Worm (Caenorhabditis elegans) whole organism, L1 larva: ENCODE measurements around the gene gap-2.
A peak's percentile ranks its signal among the peaks of the same experiment; 100 is the strongest.

Experiments used
- C34B4.2 ChIP-seq: sonication (generic microtip); optimal IDR thresholded peaks from 2 replicates; lab custom pipeline; 2017; ENCODE audit warnings: mild to moderate bottlenecking, missing genetic modification characterization, missing compliant biosample characterization
- Y116A8C.19 ChIP-seq: sonication (generic microtip); optimal IDR thresholded peaks from 2 replicates; lab custom pipeline; 2016; ENCODE audit warnings: missing compliant biosample characterization, missing genetic modification characterization, borderline replicate concordance
- aha-1 ChIP-seq: fragments of 150-350 bp; optimal IDR thresholded peaks from 2 replicates; lab custom pipeline; 2014; ENCODE audit warnings: missing biosample characterization, missing genetic modification characterization
- alr-1 ChIP-seq: fragments of 200-800 bp; sonication (Bioruptor generic); optimal IDR thresholded peaks from 2 replicates; lab custom pipeline; 2018; ENCODE audit warnings: borderline replicate concordance, mild to moderate bottlenecking, missing genetic modification characterization, missing compliant biosample characterization
- ama-1 ChIP-seq: fragments of 150-350 bp; optimal IDR thresholded peaks from 2 replicates; lab custom pipeline; 2014
- blmp-1 ChIP-seq: fragments of 150-350 bp; optimal IDR thresholded peaks from 2 replicates; lab custom pipeline; 2014; ENCODE audit warnings: missing biosample characterization, missing genetic modification characterization
- ceh-63 ChIP-seq: fragments of 200-800 bp; sonication (Bioruptor generic); optimal IDR thresholded peaks from 2 replicates; lab custom pipeline; 2018; ENCODE audit warnings: mild to moderate bottlenecking, missing genetic modification characterization, missing compliant biosample characterization
- ceh-8 ChIP-seq: fragments of 200-800 bp; sonication (Bioruptor generic); optimal IDR thresholded peaks from 2 replicates; lab custom pipeline; 2018; ENCODE audit warnings: mild to moderate bottlenecking, missing genetic modification characterization, moderate library complexity, missing compliant biosample characterization
- dsc-1 ChIP-seq: sonication (generic microtip); optimal IDR thresholded peaks from 2 replicates; lab custom pipeline; 2016; ENCODE audit warnings: mild to moderate bottlenecking, missing genetic modification characterization, missing compliant biosample characterization
- efl-1 ChIP-seq, 4 experiments: fragments of 150-350 bp; optimal IDR thresholded peaks in 3 of 4; peaks in 1 of 4; 1 replicate in 1 of 4; 2 replicates in 3 of 4; lab custom pipeline; 2014; ENCODE audit warnings: missing biosample characterization in 2 of 4, missing genetic modification characterization in 2 of 4, missing genetic modification reagents in 2 of 4
- elt-3 ChIP-seq, 6 experiments: fragments of 150-350 bp in 1 of 6; sonication (generic microtip); optimal IDR thresholded peaks; 2 replicates each; lab custom pipeline; 2017 to 2018; ENCODE audit warnings: missing biosample characterization in 6 of 6, missing genetic modification characterization in 6 of 6, inconsistent platforms in 1 of 6
- fkh-10 ChIP-seq: sonication (generic microtip); optimal IDR thresholded peaks from 2 replicates; lab custom pipeline; 2017; ENCODE audit warnings: missing biosample characterization, missing genetic modification reagents, missing genetic modification characterization
- fos-1 ChIP-seq: fragments of 150-350 bp; optimal IDR thresholded peaks from 2 replicates; lab custom pipeline; 2014; ENCODE audit warnings: missing biosample characterization, missing genetic modification characterization
- grh-1 ChIP-seq: fragments of 200-800 bp; sonication (Bioruptor generic); IDR thresholded peaks from 2 replicates; pipeline ENCODE4 v1.3.6; 2022; ENCODE audit warnings: missing genetic modification reagents, missing genetic modification characterization, missing compliant biosample characterization
- irx-1 ChIP-seq: sonication (generic microtip); optimal IDR thresholded peaks from 2 replicates; lab custom pipeline; 2016; ENCODE audit warnings: missing genetic modification characterization, missing compliant biosample characterization
- jun-1 ChIP-seq: fragments of 150-350 bp; optimal IDR thresholded peaks from 2 replicates; lab custom pipeline; 2014; ENCODE audit warnings: missing biosample characterization, missing genetic modification reagents, missing genetic modification characterization
- lin-14 ChIP-seq: fragments of 200-800 bp; sonication (Bioruptor generic); optimal IDR thresholded peaks from 2 replicates; lab custom pipeline; 2018; ENCODE audit warnings: mild to moderate bottlenecking, missing genetic modification characterization, moderate library complexity, missing compliant biosample characterization
- lin-35 ChIP-seq, 2 experiments: fragments of 150-350 bp; optimal IDR thresholded peaks; 2 replicates each; lab custom pipeline; 2014; ENCODE audit warnings: missing biosample characterization in 2 of 2, missing genetic modification characterization in 2 of 2, missing genetic modification reagents in 2 of 2
- lin-39 ChIP-seq: fragments of 150-350 bp; optimal IDR thresholded peaks from 2 replicates; lab custom pipeline; 2014; ENCODE audit warnings: missing biosample characterization, missing genetic modification reagents, missing genetic modification characterization
- mdl-1 ChIP-seq, 2 experiments: fragments of 150-350 bp; optimal IDR thresholded peaks; 2 replicates each; lab custom pipeline; 2014 to 2017; ENCODE audit warnings: missing biosample characterization in 2 of 2, missing genetic modification characterization in 2 of 2, inconsistent platforms in 1 of 2
- mep-1 ChIP-seq: fragments of 150-350 bp; optimal IDR thresholded peaks from 2 replicates; lab custom pipeline; 2014; ENCODE audit warnings: missing biosample characterization, missing genetic modification characterization
- nhr-11 ChIP-seq: fragments of 150-350 bp; optimal IDR thresholded peaks from 2 replicates; lab custom pipeline; 2014; ENCODE audit warnings: missing biosample characterization, missing genetic modification characterization
- nhr-20 ChIP-seq: sonication (generic microtip); optimal IDR thresholded peaks from 2 replicates; lab custom pipeline; 2016; ENCODE audit warnings: mild to moderate bottlenecking, missing genetic modification characterization, missing compliant biosample characterization
- nhr-237 ChIP-seq: fragments of 150-350 bp; optimal IDR thresholded peaks from 2 replicates; lab custom pipeline; 2014; ENCODE audit warnings: missing biosample characterization, missing genetic modification characterization
- nhr-47 ChIP-seq: sonication (generic microtip); optimal IDR thresholded peaks from 2 replicates; lab custom pipeline; 2016; ENCODE audit warnings: mild to moderate bottlenecking, missing genetic modification characterization, moderate library complexity, missing compliant biosample characterization
- nhr-71 ChIP-seq: sonication (generic microtip); optimal IDR thresholded peaks from 2 replicates; lab custom pipeline; 2016; ENCODE audit warnings: mild to moderate bottlenecking, missing genetic modification characterization, moderate library complexity, missing compliant biosample characterization
- nhr-85 ChIP-seq: sonication (generic microtip); peaks from one replicate; lab custom pipeline; 2016; ENCODE audit warnings: missing genetic modification characterization, inconsistent platforms, missing compliant biosample characterization
- nhr-90 ChIP-seq: sonication (generic microtip); optimal IDR thresholded peaks from 2 replicates; lab custom pipeline; 2016; ENCODE audit warnings: mild to moderate bottlenecking, missing genetic modification characterization, missing compliant biosample characterization; ENCODE audit not compliant: poor library complexity
- pag-3 ChIP-seq: sonication (generic microtip); optimal IDR thresholded peaks from 2 replicates; lab custom pipeline; 2017; ENCODE audit warnings: missing genetic modification characterization, mild to moderate bottlenecking, missing compliant biosample characterization, antibody characterized with exemption, borderline replicate concordance; ENCODE audit not compliant: insufficient read depth
- skn-1 ChIP-seq: fragments of 150-350 bp; optimal IDR thresholded peaks from 2 replicates; lab custom pipeline; 2014; ENCODE audit warnings: missing biosample characterization, missing genetic modification characterization
- snu-23 ChIP-seq: sonication (generic microtip); optimal IDR thresholded peaks from 2 replicates; lab custom pipeline; 2016; ENCODE audit warnings: missing genetic modification characterization, missing compliant biosample characterization
- sptf-1 ChIP-seq: fragments of 150-350 bp; optimal IDR thresholded peaks from 2 replicates; lab custom pipeline; 2014; ENCODE audit warnings: missing biosample characterization, missing genetic modification characterization
- tbx-2 ChIP-seq: sonication (generic microtip); optimal IDR thresholded peaks from 2 replicates; lab custom pipeline; 2016; ENCODE audit warnings: missing genetic modification characterization, missing compliant biosample characterization
- tlp-1 ChIP-seq: fragments of 150-350 bp; optimal IDR thresholded peaks from 2 replicates; lab custom pipeline; 2014; ENCODE audit warnings: missing biosample characterization, missing genetic modification characterization
- unc-62 ChIP-seq: fragments of 150-350 bp; optimal IDR thresholded peaks from 2 replicates; lab custom pipeline; 2014; ENCODE audit warnings: missing biosample characterization, missing genetic modification reagents, missing genetic modification characterization
- xbp-1 ChIP-seq: sonication (generic microtip); optimal IDR thresholded peaks from 2 replicates; lab custom pipeline; 2016; ENCODE audit warnings: missing genetic modification characterization, missing compliant biosample characterization
- zip-4 ChIP-seq: fragments of 200-800 bp; sonication (Bioruptor generic); optimal IDR thresholded peaks from 2 replicates; lab custom pipeline; 2018; ENCODE audit warnings: mild to moderate bottlenecking, missing genetic modification characterization, moderate library complexity, missing compliant biosample characterization
- ztf-11 ChIP-seq, 2 experiments: sonication (generic microtip); optimal IDR thresholded peaks; 2 replicates each; lab custom pipeline; 2016 to 2017; ENCODE audit warnings: missing genetic modification characterization in 2 of 2, missing biosample characterization in 1 of 2, missing compliant biosample characterization in 1 of 2
- ztf-4 ChIP-seq: fragments of 150-350 bp; optimal IDR thresholded peaks from 2 replicates; lab custom pipeline; 2014; ENCODE audit warnings: missing biosample characterization, missing genetic modification characterization

gap-2 gene

ce11 chrX:9523118-9523517 is 50.8 kb downstream of the gap-2 start, which contains the start of gene C07B5.3:
TSS of gene C07B5.3 (minus strand) at chrX:9523218.
- no peak for TF ChIP-seq ceh-8 (GFP tag; lab: Kevin White, UChicago)
- no peak for TF ChIP-seq zip-4 (GFP tag; lab: Kevin White, UChicago)
- no peak for TF ChIP-seq dsc-1 (tag; lab: Kevin White, UChicago)
- no peak for TF ChIP-seq fkh-10
- TF ChIP-seq nhr-47 = no peak
- no peak for TF ChIP-seq ama-1 (lab: Kevin White, UChicago)
- no peak for TF ChIP-seq nhr-85
- no peak for TF ChIP-seq xbp-1 (tag; lab: Kevin White, UChicago)

DNA sequence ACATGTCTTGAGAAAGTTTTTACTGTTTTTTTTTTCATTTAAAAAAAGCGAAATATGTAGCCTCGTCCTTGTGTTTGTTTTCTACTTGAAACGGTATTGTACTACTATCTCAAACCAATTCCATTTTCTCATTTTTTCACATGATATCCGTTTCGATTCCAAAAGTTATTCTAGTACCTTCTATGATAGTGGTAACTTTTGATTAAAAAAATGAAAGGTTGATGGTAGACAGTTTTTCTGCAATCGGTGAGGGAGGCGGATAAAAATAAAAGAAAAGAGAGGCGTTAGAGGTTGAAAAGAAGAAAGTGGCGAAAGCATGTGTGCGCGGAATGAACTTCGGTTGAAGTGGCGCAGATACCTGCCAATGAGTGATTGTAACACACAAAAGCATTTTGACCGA is 55.6 kb downstream of the gap-2 start:
- TF ChIP-seq mep-1 (tag; lab: Kevin White, UChicago) (peak; percentile 2), mdl-1 (tag; optimal IDR thresholded peaks at IDR 0.05; lab: Kevin White, UChicago) (peak in 1 of 2 experiments; percentile 5), aha-1 (tag; lab: Kevin White, UChicago) (no peak), lin-14 (peak; percentile 37), irx-1 (tag; lab: Kevin White, UChicago) (peak; percentile 25), blmp-1 (peak; percentile 85), nhr-20 (peak; percentile 63), elt-3 (tag; optimal IDR thresholded peaks at IDR 0.05; lab: Kevin White, UChicago) (peak in 3 of 6 experiments; percentile 24 to 76 (median 51)), nhr-71 (peak; percentile 39), nhr-90 (tag; lab: Kevin White, UChicago) (peak; percentile 26), lin-35 (GFP tag; optimal IDR thresholded peaks at IDR 0.05; lab: Kevin White, UChicago) (peak in 1 of 2 experiments; percentile 38), skn-1 (tag; lab: Kevin White, UChicago) (peak; percentile 10), lin-39 (no peak), snu-23 (GFP tag; lab: Kevin White, UChicago) (peak; percentile 46), nhr-85 (peak; percentile 86), tbx-2 (tag; lab: Kevin White, UChicago) (peak; percentile 4), tlp-1 (tag; lab: Kevin White, UChicago) (no peak), nhr-237 (no peak)

DNA sequence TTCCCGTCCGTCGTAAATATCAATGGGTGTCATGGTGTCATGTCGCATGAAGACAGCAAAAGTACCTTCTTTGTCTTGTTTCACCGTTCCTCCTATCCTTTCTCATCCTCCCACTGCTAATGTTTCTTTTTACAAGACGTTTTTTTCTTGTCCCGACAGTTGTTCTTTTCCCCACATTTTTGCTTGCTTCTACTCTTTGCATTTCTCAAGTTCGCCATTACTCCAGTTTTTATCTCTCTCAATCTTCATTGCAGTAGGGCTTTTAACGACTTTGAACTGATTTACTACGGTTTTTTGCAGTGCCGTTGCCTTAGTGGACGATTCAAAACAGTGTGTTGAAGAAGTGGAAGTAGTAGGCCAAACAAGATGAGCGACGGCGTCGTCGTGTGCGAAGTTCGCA is 57.1 kb downstream of the gap-2 start, which contains the start of gene C07B5.4:
Gene C07B5.4 (plus strand): TSS at position 301 of the 400 bp plus-strand sequence.
- TF ChIP-seq ceh-63 (GFP tag; lab: Kevin White, UChicago) = no peak
- TF ChIP-seq jun-1 (tag; lab: Kevin White, UChicago) = no peak
- no peak for TF ChIP-seq efl-1 (optimal IDR thresholded peaks at IDR 0.05; lab: Kevin White, UChicago)
- TF ChIP-seq efl-1 (GFP tag; optimal IDR thresholded peaks at IDR 0.05 in 1 of 2; lab: Kevin White, UChicago) = no peak
- TF ChIP-seq ztf-4 (tag; lab: Kevin White, UChicago) = no peak
- peak; percentile 38 for TF ChIP-seq nhr-85

DNA sequence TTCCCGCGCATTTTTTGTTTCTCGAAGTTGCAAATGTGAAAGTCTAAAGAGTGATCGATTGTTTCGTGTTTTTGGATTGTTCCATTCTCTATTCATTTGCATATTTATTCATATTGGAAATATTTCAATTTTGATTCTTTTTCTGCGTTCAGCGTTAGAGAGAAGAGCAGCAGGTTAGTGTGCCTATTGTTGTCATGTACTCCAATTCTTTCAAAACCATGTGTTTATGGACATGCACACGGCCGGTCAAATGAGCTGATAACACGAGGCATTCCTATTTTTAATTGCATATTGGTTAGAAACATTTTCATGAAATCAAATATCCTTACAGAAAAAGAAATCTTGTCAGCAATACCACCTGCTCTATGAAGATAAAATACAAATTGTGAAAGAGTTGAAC is 59.4 kb downstream of the gap-2 start:
- TF ChIP-seq ceh-63 (GFP tag; lab: Kevin White, UChicago) (no peak), nhr-11 (tag; lab: Kevin White, UChicago) (no peak), C34B4.2 (tag; lab: Kevin White, UChicago) (no peak), fkh-10 (no peak), alr-1 (no peak), grh-1 (GFP tag; lab: Robert Waterston, UW) (no peak), snu-23 (GFP tag; lab: Kevin White, UChicago) (no peak), unc-62 (no peak), fos-1 (tag; lab: Kevin White, UChicago) (no peak), ama-1 (lab: Kevin White, UChicago) (no peak), tbx-2 (tag; lab: Kevin White, UChicago) (no peak), sptf-1 (tag; lab: Kevin White, UChicago) (no peak), pag-3 (tag; lab: Kevin White, UChicago) (no peak), Y116A8C.19 (tag; lab: Kevin White, UChicago) (no peak), mep-1 (tag; lab: Kevin White, UChicago) (no peak), ztf-11 (tag; optimal IDR thresholded peaks at IDR 0.05; lab: Kevin White, UChicago) (no peak), irx-1 (tag; lab: Kevin White, UChicago) (no peak)
